Worm (Caenorhabditis elegans): ENCODE measurements around the gene sri-34.
"Not testable (repeated sequence)": the region's sequence is repeated elsewhere in the genome, so short reads cannot be mapped to it uniquely, and the experiment has no call there.

sri-34 gene

ce11 chrII:3126741-3127140, 32.1 kb downstream of the sri-34 start, which contains the start of gene ins-31:
ins-31 (plus strand) TSS chrII:3127041.
- not testable (repeated sequence) for TF ChIP-seq C04F5.9 (tag; optimal IDR thresholded peaks at IDR 0.05); grh-1 (GFP tag; IDR thresholded peaks at IDR 0.05); fkh-10 (GFP tag; optimal IDR thresholded peaks at IDR 0.05)

DNA sequence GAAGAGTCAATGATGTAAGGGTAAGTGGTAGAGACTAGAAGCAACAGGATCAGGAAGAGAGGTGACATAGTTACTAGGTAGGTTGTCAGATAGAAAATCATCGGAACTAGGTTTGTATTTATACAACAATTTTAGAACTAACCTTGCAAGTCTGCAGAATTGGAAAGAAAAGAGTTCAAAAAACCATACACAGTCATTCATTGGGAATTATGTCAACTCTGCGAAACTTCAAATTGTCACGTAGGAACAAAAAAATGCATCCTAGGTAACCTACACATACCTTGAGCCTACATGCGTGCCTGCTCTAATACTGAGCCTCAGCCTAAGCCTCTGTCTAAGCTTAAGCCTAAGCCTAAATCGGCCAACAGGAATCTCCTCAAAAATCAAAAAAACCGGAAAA, 32.5 kb downstream of the sri-34 start, which contains the start of gene ins-19:
Gene ins-19, minus strand, starts transcription at position 101 of the 400 bp plus-strand sequence.
- TF ChIP-seq nhr-85 (tag) (no peak), nhr-76 (tag; optimal IDR thresholded peaks at IDR 0.05) (no peak), Y116A8C.19 (tag; optimal IDR thresholded peaks at IDR 0.05; ENCODE audit: borderline replicate concordance) (no peak), lsy-2 (tag; optimal IDR thresholded peaks at IDR 0.05) (no peak), unc-86 (tag; optimal IDR thresholded peaks at IDR 0.05) (no peak), nhr-28 (tag; optimal IDR thresholded peaks at IDR 0.05) (no peak), fkh-10 (GFP tag; optimal IDR thresholded peaks at IDR 0.05) (no peak), nhr-237 (tag; optimal IDR thresholded peaks at IDR 0.05) (no peak)

DNA sequence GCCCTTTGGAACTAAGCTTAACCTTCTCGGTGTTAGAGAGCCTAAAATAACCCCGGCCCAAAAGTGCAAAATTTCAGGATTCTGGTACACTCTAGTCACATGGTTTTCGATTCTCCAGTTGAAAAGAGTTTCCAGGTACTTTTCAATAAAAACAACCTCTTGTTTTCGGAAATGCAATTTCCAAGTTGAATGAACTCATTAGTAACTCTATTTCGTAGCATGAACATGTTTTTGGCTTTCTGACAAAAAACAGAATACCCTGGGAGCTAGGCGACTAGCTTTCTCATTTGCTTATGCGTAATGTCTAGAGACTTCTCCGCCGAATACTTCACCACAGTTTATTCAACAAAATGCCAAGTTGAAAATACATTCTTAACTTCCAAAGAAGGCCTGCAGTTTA, 35.7 kb downstream of the sri-34 start, which contains the start of gene srh-71:
Gene srh-71, plus strand, starts transcription at position 301 of the 400 bp plus-strand sequence.
- TF ChIP-seq efl-3 (GFP tag; optimal IDR thresholded peaks at IDR 0.05) = no peak
- TF ChIP-seq nhr-11 (tag; optimal IDR thresholded peaks at IDR 0.05) = no peak
- no peak for TF ChIP-seq nhr-47 (tag; optimal IDR thresholded peaks at IDR 0.05)
- TF ChIP-seq C16A3.4 (tag; optimal IDR thresholded peaks at IDR 0.05) = no peak
- no peak for TF ChIP-seq C34B4.2 (tag; optimal IDR thresholded peaks at IDR 0.05)
- TF ChIP-seq unc-130 (tag; optimal IDR thresholded peaks at IDR 0.05) = no peak
- TF ChIP-seq grh-1 (GFP tag; IDR thresholded peaks at IDR 0.05) = no peak
- TF ChIP-seq blmp-1 (tag; optimal IDR thresholded peaks at IDR 0.05) = no peak
- no peak for TF ChIP-seq nhr-85 (tag)
- no peak for TF ChIP-seq ceh-82 (tag; optimal IDR thresholded peaks at IDR 0.05)

DNA sequence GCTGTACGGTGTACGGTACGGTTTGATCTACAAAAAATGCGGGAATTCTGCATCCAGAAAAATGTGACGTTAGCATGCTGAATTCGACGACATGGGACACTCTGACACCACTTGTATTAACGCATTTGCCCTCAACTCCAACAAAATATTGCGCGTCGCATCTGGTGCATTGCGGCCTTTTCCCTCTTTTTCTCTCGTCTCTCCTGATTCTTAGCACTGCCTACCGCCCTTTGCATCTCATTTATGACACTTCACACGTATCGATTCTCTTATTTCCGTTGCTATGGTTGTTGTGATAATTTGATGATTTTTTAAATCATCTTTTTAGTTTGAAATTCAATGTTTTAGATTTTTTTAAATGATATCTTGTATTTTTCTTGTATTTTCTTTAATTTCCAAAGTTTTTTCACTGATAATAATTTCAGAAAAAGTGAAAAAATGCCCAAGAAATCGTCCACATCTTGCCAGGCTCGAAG, 39.9 kb downstream of the sri-34 start, which contains the start of gene T10D4.6:
Gene T10D4.6, plus strand, starts transcription at position 426 of the 476 bp plus-strand sequence.
- TF ChIP-seq efl-3 (GFP tag; optimal IDR thresholded peaks at IDR 0.05) (no peak), nhr-71 (tag; optimal IDR thresholded peaks at IDR 0.05) (no peak), nhr-19 (GFP tag; conservative IDR thresholded peaks at IDR 0.05) (0 out of 2 replicates have a peak, but pooled peaks have one; percentile 9), F16B12.6 (tag; optimal IDR thresholded peaks at IDR 0.05) (peak; percentile 80), swsn-7 (tag; optimal IDR thresholded peaks at IDR 0.05) (no peak), mep-1 (tag; optimal IDR thresholded peaks at IDR 0.05) (peak; percentile 34), snu-23 (GFP tag; optimal IDR thresholded peaks at IDR 0.05) (peak; percentile 44), rnt-1 (tag; optimal IDR thresholded peaks at IDR 0.05) (peak; percentile 22), tbx-2 (tag; optimal IDR thresholded peaks at IDR 0.05) (peak; percentile 37), efl-1 (optimal IDR thresholded peaks at IDR 0.05) (peak; percentile 51 to 67), efl-1 (GFP tag; optimal IDR thresholded peaks at IDR 0.05 in 1 of 2) (peak in 1 of 2 experiments; percentile 45), lin-35 (GFP tag; optimal IDR thresholded peaks at IDR 0.05) (peak; percentile 46 to 63), zag-1 (tag; optimal IDR thresholded peaks at IDR 0.05) (no peak), lsy-2 (tag; optimal IDR thresholded peaks at IDR 0.05) (peak in 1 of 2 experiments; percentile 40), ceh-82 (tag; optimal IDR thresholded peaks at IDR 0.05) (peak in 1 of 3 experiments; percentile 19), dpl-1 (GFP tag; optimal IDR thresholded peaks at IDR 0.05) (peak; percentile 17 to 51 (median 18))

- TF ChIP-seq ces-1 (GFP tag; optimal IDR thresholded peaks at IDR 0.05) (no peak), ztf-4 (tag; optimal IDR thresholded peaks at IDR 0.05) (no peak), nhr-237 (tag; optimal IDR thresholded peaks at IDR 0.05) (no peak)
These were observed 41.4 kb downstream of the sri-34 start, which contains the start of gene T10D4.7 for ce11 chrII:3117471-3117870. T10D4.7 (plus strand) TSS chrII:3117771.

- TF ChIP-seq swsn-7 (tag; optimal IDR thresholded peaks at IDR 0.05) (no peak), sup-37 (GFP tag; optimal IDR thresholded peaks at IDR 0.05) (no peak), nhr-76 (tag; optimal IDR thresholded peaks at IDR 0.05) (no peak), alr-1 (tag; optimal IDR thresholded peaks at IDR 0.05; ENCODE audit: borderline replicate concordance) (no peak), hlh-17 (GFP tag; optimal IDR thresholded peaks at IDR 0.05; ENCODE audit: borderline replicate concordance) (no peak), lsy-2 (tag; optimal IDR thresholded peaks at IDR 0.05) (no peak), C16A3.4 (tag; optimal IDR thresholded peaks at IDR 0.05) (no peak), ets-5 (GFP tag; IDR thresholded peaks at IDR 0.05) (no peak), blmp-1 (tag; optimal IDR thresholded peaks at IDR 0.05) (no peak), elt-2 (tag; optimal IDR thresholded peaks at IDR 0.05) (no peak), pqm-1 (tag; optimal IDR thresholded peaks at IDR 0.05) (no peak), isw-1 (GFP tag; IDR thresholded peaks at IDR 0.05) (no peak), unc-86 (tag; optimal IDR thresholded peaks at IDR 0.05) (no peak), mef-2 (tag; optimal IDR thresholded peaks at IDR 0.05) (no peak), nhr-47 (tag; optimal IDR thresholded peaks at IDR 0.05) (no peak), nhr-11 (tag; optimal IDR thresholded peaks at IDR 0.05) (no peak), Y116A8C.19 (tag; optimal IDR thresholded peaks at IDR 0.05; ENCODE audit: borderline replicate concordance) (no peak), unc-30 (tag; optimal IDR thresholded peaks at IDR 0.05) (no peak)
These were observed 45.0 kb downstream of the sri-34 start, which contains the start of gene clec-123 for ce11 chrII:3113934-3114333. clec-123 (plus strand) TSS chrII:3114234.
